Worm (Caenorhabditis elegans): ENCODE data around the gene C07G2.5.

- TF ChIP-seq snpc-1.3 (tag; optimal IDR thresholded peaks at IDR 0.05; ENCODE audit: insufficient read depth), result peak; percentile 95
- no peak for TF ChIP-seq sdz-38 (tag; optimal IDR thresholded peaks at IDR 0.05)
- TF ChIP-seq repo-1 (tag; optimal IDR thresholded peaks at IDR 0.05), result peak; percentile 98
- TF ChIP-seq xnd-1 (tag; optimal IDR thresholded peaks at IDR 0.05), result peak; percentile 76
- TF ChIP-seq unc-130 (GFP tag; optimal IDR thresholded peaks at IDR 0.05), result peak; percentile 85
- peak; percentile 96 for TF ChIP-seq F23B12.7 (tag; optimal IDR thresholded peaks at IDR 0.05; ENCODE audit: insufficient read depth)
- TF ChIP-seq hrde-1 (tag; optimal IDR thresholded peaks at IDR 0.05; ENCODE audit: borderline replicate concordance), result peak; percentile 80
- peak; percentile 53 to 97 (median 87) for TF ChIP-seq lin-35 (GFP tag; optimal IDR thresholded peaks at IDR 0.05)
- peak; percentile 97 for TF ChIP-seq Y56A3A.18 (GFP tag; IDR thresholded peaks at IDR 0.05)
- TF ChIP-seq B0261.1 (tag; optimal IDR thresholded peaks at IDR 0.05), result peak; percentile 51
Observed at ce11 chrIII:4475428-4475968, 23.3 kb downstream of the C07G2.5 start, which contains the start of gene rps-1.
